Worm (Caenorhabditis elegans) whole organism, L4 larva: ENCODE data around the gene let-711.

Experiments
- F26F4.8 ChIP-seq: fragments of 200-800 bp; sonication (Bioruptor generic); conservative IDR thresholded peaks from 2 replicates; pipeline ENCODE4 v1.3.6; 2022; ENCODE audit warnings: missing genetic modification characterization, missing compliant biosample characterization
- T20F7.1 ChIP-seq: fragments of 200-800 bp; sonication (Bioruptor generic); optimal IDR thresholded peaks from 2 replicates; lab custom pipeline; 2018; ENCODE audit warnings: mild to moderate bottlenecking, missing genetic modification characterization, missing compliant biosample characterization
- T26A8.4 ChIP-seq: fragments of 200-800 bp; sonication (Bioruptor generic); IDR thresholded peaks from 2 replicates; pipeline ENCODE4 v1.3.6; 2022; ENCODE audit warnings: missing genetic modification characterization, missing compliant biosample characterization
- Y105C5A.15 ChIP-seq: fragments of 200-800 bp; sonication (Bioruptor generic); IDR thresholded peaks from 2 replicates; pipeline ENCODE4 v1.3.6; 2022; ENCODE audit warnings: missing genetic modification characterization, missing compliant biosample characterization
- aha-1 ChIP-seq: fragments of 150-350 bp; peaks from one replicate; lab custom pipeline; 2014; ENCODE audit warnings: missing biosample characterization, missing genetic modification characterization
- arid-1 ChIP-seq: fragments of 200-800 bp; sonication (Bioruptor generic); conservative IDR thresholded peaks from 2 replicates; pipeline ENCODE4 v1.3.6; 2022; ENCODE audit warnings: missing genetic modification reagents, missing genetic modification characterization, missing compliant biosample characterization
- ceh-20 ChIP-seq: fragments of 200-800 bp; sonication (Bioruptor generic); IDR thresholded peaks from 2 replicates; pipeline ENCODE4 v1.3.6; 2022; ENCODE audit warnings: missing genetic modification reagents, missing genetic modification characterization, missing compliant biosample characterization
- ceh-62 ChIP-seq: sonication (generic microtip); optimal IDR thresholded peaks from 2 replicates; lab custom pipeline; 2017; ENCODE audit warnings: missing biosample characterization, missing genetic modification characterization
- daf-16 ChIP-seq, 3 experiments: sonication (generic microtip); optimal IDR thresholded peaks; 2 replicates each; lab custom pipeline; 2016 to 2017; ENCODE audit warnings: missing genetic modification characterization in 3 of 3, missing genetic modification reagents in 3 of 3, mild to moderate bottlenecking in 2 of 3, missing compliant biosample characterization in 2 of 3, missing biosample characterization in 1 of 3, moderate library complexity in 1 of 3
- daf-8 ChIP-seq: fragments of 200-800 bp; sonication (Bioruptor generic); IDR thresholded peaks from 2 replicates; pipeline ENCODE4 v1.3.6; 2022; ENCODE audit warnings: missing genetic modification characterization, missing compliant biosample characterization
- dmd-6 ChIP-seq: fragments of 200-800 bp; sonication (Bioruptor generic); IDR thresholded peaks from 2 replicates; pipeline ENCODE4 v1.3.6; 2022; ENCODE audit warnings: missing genetic modification reagents, missing genetic modification characterization, missing compliant biosample characterization
- dmd-8 ChIP-seq: fragments of 200-800 bp; sonication (Bioruptor generic); IDR thresholded peaks from 2 replicates; pipeline ENCODE4 v1.3.6; 2022; ENCODE audit warnings: missing genetic modification characterization, missing compliant biosample characterization
- dpl-1 ChIP-seq: fragments of 150-350 bp; optimal IDR thresholded peaks from 2 replicates; lab custom pipeline; 2014; ENCODE audit warnings: missing biosample characterization, missing genetic modification reagents, missing genetic modification characterization
- fkh-10 ChIP-seq: fragments of 150-350 bp; optimal IDR thresholded peaks from 2 replicates; lab custom pipeline; 2014; ENCODE audit warnings: missing biosample characterization, missing genetic modification reagents, missing genetic modification characterization
- hlh-11 ChIP-seq: fragments of 200-800 bp; sonication (Bioruptor generic); optimal IDR thresholded peaks from 2 replicates; lab custom pipeline; 2018; ENCODE audit warnings: mild to moderate bottlenecking, missing genetic modification characterization, missing compliant biosample characterization
- hmg-1.1 ChIP-seq: fragments of 200-800 bp; sonication (Bioruptor generic); IDR thresholded peaks from 2 replicates; pipeline ENCODE4 v1.3.6; 2022; ENCODE audit warnings: missing genetic modification reagents, missing genetic modification characterization, missing compliant biosample characterization
- lin-13 ChIP-seq: fragments of 150-350 bp; optimal IDR thresholded peaks from 2 replicates; lab custom pipeline; 2014; ENCODE audit warnings: missing biosample characterization, missing genetic modification reagents, missing genetic modification characterization
- lin-38 ChIP-seq: fragments of 200-800 bp; sonication (Bioruptor generic); IDR thresholded peaks from 2 replicates; pipeline ENCODE4 v1.3.6; 2022; ENCODE audit warnings: missing genetic modification reagents, missing genetic modification characterization, missing compliant biosample characterization
- lsy-2 ChIP-seq, 2 experiments: fragments of 150-350 bp in 1 of 2; sonication (generic microtip) in 1 of 2; optimal IDR thresholded peaks; 2 replicates each; lab custom pipeline; 2014 to 2017; ENCODE audit warnings: missing biosample characterization in 2 of 2, missing genetic modification characterization in 2 of 2
- madf-9 ChIP-seq: fragments of 200-800 bp; sonication (Bioruptor generic); conservative IDR thresholded peaks from 2 replicates; pipeline ENCODE4 v1.3.6; 2022; ENCODE audit warnings: missing genetic modification reagents, missing genetic modification characterization, missing compliant biosample characterization
- mep-1 ChIP-seq: fragments of 150-350 bp; sonication (generic microtip); optimal IDR thresholded peaks from 3 replicates; lab custom pipeline; 2014; ENCODE audit warnings: missing biosample characterization, missing genetic modification characterization
- nhr-11 ChIP-seq: fragments of 150-350 bp; optimal IDR thresholded peaks from 2 replicates; lab custom pipeline; 2014; ENCODE audit warnings: missing biosample characterization, missing genetic modification characterization
- nhr-237 ChIP-seq: sonication (generic microtip); optimal IDR thresholded peaks from 2 replicates; lab custom pipeline; 2017; ENCODE audit warnings: missing biosample characterization, missing genetic modification characterization
- nhr-41 ChIP-seq: fragments of 200-800 bp; sonication (Bioruptor generic); IDR thresholded peaks from 2 replicates; pipeline ENCODE4 v1.3.6; 2022; ENCODE audit warnings: missing genetic modification reagents, missing genetic modification characterization, missing compliant biosample characterization
- nhr-48 ChIP-seq: sonication (generic microtip); optimal IDR thresholded peaks from 2 replicates; lab custom pipeline; 2016; ENCODE audit warnings: mild to moderate bottlenecking, missing genetic modification characterization, missing compliant biosample characterization
- php-3 ChIP-seq: fragments of 200-800 bp; sonication (Bioruptor generic); IDR thresholded peaks from 2 replicates; pipeline ENCODE4 v1.3.6; 2022; ENCODE audit warnings: missing genetic modification reagents, missing genetic modification characterization, missing compliant biosample characterization
- pqm-1 ChIP-seq: sonication (generic microtip); optimal IDR thresholded peaks from 2 replicates; lab custom pipeline; 2017; ENCODE audit warnings: missing biosample characterization, missing genetic modification characterization
- saeg-2 ChIP-seq: fragments of 200-800 bp; sonication (Bioruptor generic); IDR thresholded peaks from 2 replicates; pipeline ENCODE4 v1.3.6; 2022; ENCODE audit warnings: missing genetic modification reagents, missing genetic modification characterization, missing compliant biosample characterization
- set-16 ChIP-seq: fragments of 200-800 bp; sonication (Bioruptor generic); IDR thresholded peaks from 2 replicates; pipeline ENCODE4 v1.3.6; 2022; ENCODE audit warnings: missing genetic modification reagents, missing genetic modification characterization, missing compliant biosample characterization
- spr-3 ChIP-seq: fragments of 200-800 bp; sonication (Bioruptor generic); optimal IDR thresholded peaks from 2 replicates; lab custom pipeline; 2018; ENCODE audit warnings: mild to moderate bottlenecking, missing genetic modification characterization, missing compliant biosample characterization
- tra-1 ChIP-seq: fragments of 200-800 bp; sonication (Bioruptor generic); IDR thresholded peaks from 2 replicates; pipeline ENCODE4 v1.3.6; 2022; ENCODE audit warnings: missing genetic modification reagents, missing genetic modification characterization, missing compliant biosample characterization
- unc-62 ChIP-seq, 3 experiments: fragments of 150-350 bp in 1 of 3; sonication (generic microtip); optimal IDR thresholded peaks in 2 of 3; peaks in 1 of 3; 1 replicate in 1 of 3; 2 replicates in 2 of 3; lab custom pipeline; 2014 to 2017; ENCODE audit warnings: missing biosample characterization in 3 of 3, missing genetic modification characterization in 3 of 3, missing genetic modification reagents in 3 of 3, missing genotype in 1 of 3
- zag-1 ChIP-seq: fragments of 150-350 bp; optimal IDR thresholded peaks from 2 replicates; lab custom pipeline; 2014; ENCODE audit warnings: missing biosample characterization, missing genetic modification characterization
- zfp-2 ChIP-seq: sonication (generic microtip); optimal IDR thresholded peaks from 2 replicates; lab custom pipeline; 2016; ENCODE audit warnings: mild to moderate bottlenecking, missing genetic modification characterization, missing compliant biosample characterization
- zfp-3 ChIP-seq: fragments of 200-800 bp; sonication (Bioruptor generic); conservative IDR thresholded peaks from 2 replicates; pipeline ENCODE4 v1.3.6; 2022; ENCODE audit warnings: missing genetic modification reagents, missing genetic modification characterization, missing compliant biosample characterization
- zip-2 ChIP-seq: fragments of 150-350 bp; optimal IDR thresholded peaks from 2 replicates; lab custom pipeline; 2014; ENCODE audit warnings: missing biosample characterization, missing genetic modification characterization

Gene let-711

DNA sequence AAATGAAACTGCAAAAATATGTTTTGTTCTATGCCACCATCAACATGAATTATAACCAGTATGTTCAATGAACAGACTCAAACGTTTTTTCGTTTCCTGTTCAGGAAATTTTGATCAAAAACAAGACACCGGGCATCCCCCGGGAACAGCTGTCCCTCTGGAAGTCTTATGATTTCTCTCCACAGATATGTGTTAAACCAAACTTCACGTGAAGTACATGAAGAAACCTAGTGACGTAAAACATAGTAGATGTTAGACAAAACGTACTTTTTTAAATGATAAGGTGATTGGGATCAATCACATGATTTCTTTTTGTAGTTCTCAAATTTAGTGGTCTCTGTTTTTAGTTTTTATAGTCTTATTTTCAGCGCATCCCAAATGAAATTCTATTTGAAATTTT, 48.0 kb upstream of the let-711 start (continued):
- TF ChIP-seq Y105C5A.15 (GFP tag; lab: Robert Waterston, UW) (no peak), nhr-48 (tag; lab: Kevin White, UChicago) (peak; percentile 47), unc-62 (GFP tag; optimal IDR thresholded peaks at IDR 0.05 in 1 of 2; lab: Kevin White, UChicago) (peak in 1 of 2 experiments; percentile 72), unc-62 (tag; optimal IDR thresholded peaks at IDR 0.05; lab: Kevin White, UChicago) (no peak), hlh-11 (tag; lab: Kevin White, UChicago) (peak; percentile 81), hmg-1.1 (GFP tag; lab: Robert Waterston, UW) (no peak), nhr-41 (GFP tag; lab: Robert Waterston, UW) (no peak), madf-9 (GFP tag; lab: Robert Waterston, UW) (no peak), ceh-20 (GFP tag; lab: Robert Waterston, UW) (peak; percentile 58; the same call in 1 of the 2 replicates), tra-1 (GFP tag; lab: Robert Waterston, UW) (0 out of 2 replicates have a peak, but pooled peaks have one; percentile 30), dpl-1 (GFP tag; lab: Kevin White, UChicago) (no peak), pqm-1 (no peak), nhr-11 (tag; lab: Kevin White, UChicago) (peak; percentile 69), dmd-8 (no peak), daf-8 (GFP tag; lab: Robert Waterston, UW) (no peak), F26F4.8 (no peak)

DNA sequence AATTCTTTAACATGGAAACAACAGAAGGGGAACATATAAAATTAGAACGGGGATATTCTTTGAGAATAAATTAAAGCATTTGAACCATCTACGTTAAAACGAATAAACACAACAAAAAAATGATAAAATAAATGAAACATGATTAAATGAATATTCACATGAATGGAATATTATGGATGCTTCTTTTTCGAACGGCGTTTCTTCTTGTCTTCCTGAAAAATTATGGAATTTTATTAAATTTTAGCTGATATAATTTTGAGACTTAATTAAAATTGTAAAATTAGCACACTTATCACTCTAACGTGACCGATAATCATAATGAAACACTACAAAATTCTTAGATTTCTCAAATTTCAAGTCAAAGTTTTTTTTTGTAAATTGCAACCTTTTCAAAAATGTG, 45.9 kb upstream of the let-711 start:
- no peak for TF ChIP-seq zfp-2
- peak; percentile 22 for TF ChIP-seq zip-2
- peak in 1 of 2 experiments; percentile 51 for TF ChIP-seq daf-16 (GFP tag; optimal IDR thresholded peaks at IDR 0.05; lab: Kevin White, UChicago)
- TF ChIP-seq daf-16 (tag; optimal IDR thresholded peaks at IDR 0.05; lab: Kevin White, UChicago), result no peak
- TF ChIP-seq spr-3 (GFP tag; lab: Kevin White, UChicago), result no peak
- TF ChIP-seq ceh-62 (tag; lab: Kevin White, UChicago), result no peak
- peak; percentile 45 for TF ChIP-seq lin-38
- TF ChIP-seq aha-1 (tag; lab: Kevin White, UChicago), result peak; percentile 4
- TF ChIP-seq php-3 (GFP tag; lab: Robert Waterston, UW), result peak; percentile 59
- TF ChIP-seq lin-13 (GFP tag; lab: Kevin White, UChicago), result no peak
- TF ChIP-seq F26F4.8, result no peak
- 0 out of 2 replicates have a peak, but pooled peaks have one; percentile 29 for TF ChIP-seq zfp-3
- peak; percentile 55; the same call in 1 of the 2 replicates for TF ChIP-seq T26A8.4 (GFP tag; lab: Robert Waterston, UW)
- peak; percentile 66 for TF ChIP-seq mep-1 (tag; lab: Kevin White, UChicago)
- TF ChIP-seq arid-1 (GFP tag; lab: Robert Waterston, UW), result peak; percentile 55; the same call in 1 of the 2 replicates
- peak; percentile 31 for TF ChIP-seq T20F7.1 (GFP tag; lab: Kevin White, UChicago)
- no peak for TF ChIP-seq saeg-2 (GFP tag; lab: Robert Waterston, UW)

DNA sequence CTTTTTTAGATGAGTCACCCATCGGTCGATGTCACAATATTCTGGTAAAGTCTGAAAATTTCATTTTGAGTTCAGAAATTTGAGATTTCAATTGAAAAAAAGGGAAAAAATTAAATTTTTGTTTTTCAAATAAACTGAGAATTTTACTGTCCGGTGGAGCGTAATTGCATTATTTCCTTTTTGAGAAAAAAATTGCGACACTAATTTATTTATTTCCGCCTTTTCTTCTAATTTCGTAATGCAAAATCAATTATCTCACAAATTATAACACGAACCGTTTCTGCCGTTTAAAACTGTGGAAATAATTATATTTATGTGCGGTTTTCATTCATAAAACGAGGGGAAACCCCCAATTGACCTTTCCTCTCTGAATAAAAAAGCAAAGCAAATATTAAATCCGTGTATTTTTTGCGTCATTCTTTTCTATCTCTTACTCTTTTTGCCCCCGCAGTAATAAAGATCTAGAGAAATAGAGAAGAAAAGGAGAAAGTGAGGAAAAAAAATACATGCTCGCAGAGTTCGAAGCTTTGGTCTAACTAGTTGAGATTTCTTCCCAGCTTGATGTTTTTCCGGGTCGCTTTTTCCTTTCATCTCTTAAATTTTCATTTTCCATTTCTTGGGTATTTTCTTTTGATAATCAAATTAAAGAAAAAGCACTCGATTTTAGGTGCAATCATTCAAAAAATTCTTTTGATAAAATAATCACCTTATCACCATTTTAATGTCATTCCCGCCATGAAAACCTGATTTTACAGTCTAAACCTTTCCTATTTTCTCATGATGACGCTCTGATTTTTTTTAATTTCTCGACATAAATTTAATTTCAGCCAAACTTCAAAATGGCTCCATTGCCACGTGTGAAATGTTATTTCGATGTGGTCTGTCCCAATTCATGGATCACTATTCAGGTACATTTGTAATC, 43.2 kb upstream of the let-711 start, which contains the start of the genes brc-2 and T07E3.3:
TSS of gene brc-2 (minus strand) at position 51 of the 922 bp plus-strand sequence.
TSS of gene T07E3.3 (plus strand) at position 822 of the 922 bp plus-strand sequence.
- TF ChIP-seq lsy-2 (tag; optimal IDR thresholded peaks at IDR 0.05; lab: Kevin White, UChicago), result peak in 1 of 2 experiments; percentile 37
- TF ChIP-seq aha-1 (tag; lab: Kevin White, UChicago), result peak; percentile 74
- no peak for TF ChIP-seq arid-1 (GFP tag; lab: Robert Waterston, UW)
- TF ChIP-seq pqm-1, result peak; percentile 17
- peak; percentile 61 for TF ChIP-seq lin-38
- peak; percentile 40; the same call in 1 of the 2 replicates for TF ChIP-seq dmd-6 (GFP tag; lab: Robert Waterston, UW)

DNA sequence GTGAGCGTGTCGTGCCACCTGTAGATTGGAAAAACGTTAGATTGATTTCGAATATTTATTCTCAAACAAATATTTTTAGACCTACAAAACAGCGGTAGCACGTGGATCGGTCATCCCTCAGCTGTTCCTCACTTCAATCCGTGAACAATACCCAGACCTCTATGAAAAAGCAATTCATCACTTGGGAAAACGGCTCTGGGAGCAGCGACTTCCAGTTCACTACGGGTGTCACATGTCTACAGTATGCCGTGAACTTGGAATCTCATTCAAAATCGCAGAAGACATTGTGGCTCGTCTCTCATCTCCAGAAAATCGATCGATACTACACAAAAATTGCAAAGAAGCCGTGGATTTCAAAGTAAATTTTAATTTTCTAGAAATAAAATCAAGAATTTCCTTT, 42.0 kb upstream of the let-711 start:
- TF ChIP-seq ceh-20 (GFP tag; lab: Robert Waterston, UW) (no peak), nhr-237 (no peak), zip-2 (no peak), pqm-1 (no peak), fkh-10 (GFP tag; lab: Kevin White, UChicago) (no peak), set-16 (GFP tag; lab: Robert Waterston, UW) (no peak), dmd-6 (GFP tag; lab: Robert Waterston, UW) (peak; percentile 13; the same call in 1 of the 2 replicates), zag-1 (tag; lab: Kevin White, UChicago) (no peak)
